Worm (Caenorhabditis elegans) whole organism, young adult: ENCODE measurements around the gene R02D5.3.

Source experiments
- B0261.1 ChIP-seq: sonication (generic microtip); optimal IDR thresholded peaks from 2 replicates; lab custom pipeline; 2016; ENCODE audit warnings: mild to moderate bottlenecking, missing genetic modification characterization, moderate library complexity, missing compliant biosample characterization
- B0336.3 ChIP-seq: fragments of 200-800 bp; sonication (Bioruptor generic); IDR thresholded peaks from 2 replicates; pipeline ENCODE4 v1.3.6; 2022; ENCODE audit warnings: missing genetic modification characterization, missing compliant biosample characterization
- C06A6.2 ChIP-seq: fragments of 200-800 bp; sonication (Bioruptor generic); conservative IDR thresholded peaks from 2 replicates; pipeline ENCODE4 v1.3.6; 2022; ENCODE audit warnings: missing genetic modification characterization, missing compliant biosample characterization
- F57A8.1 ChIP-seq: fragments of 200-800 bp; sonication (Bioruptor generic); optimal IDR thresholded peaks from 2 replicates; lab custom pipeline; 2018; ENCODE audit warnings: mild to moderate bottlenecking, missing genetic modification characterization, moderate library complexity, missing compliant biosample characterization
- F57C9.4 ChIP-seq: sonication (generic microtip); optimal IDR thresholded peaks from 2 replicates; lab custom pipeline; 2017; ENCODE audit warnings: mild to moderate bottlenecking, missing genetic modification characterization, missing compliant biosample characterization
- Y56A3A.18 ChIP-seq: fragments of 200-800 bp; sonication (Bioruptor generic); IDR thresholded peaks from 2 replicates; pipeline ENCODE4 v1.3.6; 2022; ENCODE audit warnings: missing genetic modification reagents, missing genetic modification characterization, missing compliant biosample characterization
- Y79H2A.3 ChIP-seq: fragments of 200-800 bp; sonication (Bioruptor generic); conservative IDR thresholded peaks from 2 replicates; pipeline ENCODE4 v1.3.6; 2022; ENCODE audit warnings: missing genetic modification reagents, missing genetic modification characterization, missing compliant biosample characterization
- Y95B8A.8 ChIP-seq: fragments of 200-800 bp; sonication (Bioruptor generic); IDR thresholded peaks from 2 replicates; pipeline ENCODE4 v1.3.6; 2022; ENCODE audit warnings: missing genetic modification reagents, missing genetic modification characterization, missing compliant biosample characterization
- aptf-2 ChIP-seq: fragments of 200-800 bp; sonication (Bioruptor generic); conservative IDR thresholded peaks from 2 replicates; pipeline ENCODE4 v1.3.6; 2022; ENCODE audit warnings: missing genetic modification reagents, missing genetic modification characterization, missing compliant biosample characterization
- atf-7 ChIP-seq: sonication (generic microtip); optimal IDR thresholded peaks from 2 replicates; lab custom pipeline; 2017; ENCODE audit warnings: mild to moderate bottlenecking, missing genetic modification characterization, missing compliant biosample characterization
- attf-6 ChIP-seq: fragments of 200-800 bp; sonication (Bioruptor generic); IDR thresholded peaks from 2 replicates; pipeline ENCODE4 v1.3.6; 2022; ENCODE audit warnings: missing genetic modification reagents, missing genetic modification characterization, missing compliant biosample characterization
- bed-2 ChIP-seq: fragments of 200-800 bp; sonication (Bioruptor generic); IDR thresholded peaks from 2 replicates; pipeline ENCODE4 v1.3.6; 2022; ENCODE audit warnings: missing genetic modification reagents, missing genetic modification characterization, missing compliant biosample characterization
- ceh-100 ChIP-seq: fragments of 200-800 bp; sonication (Bioruptor generic); IDR thresholded peaks from 2 replicates; pipeline ENCODE4 v1.3.6; 2022; ENCODE audit warnings: missing genetic modification reagents, missing genetic modification characterization, missing compliant biosample characterization
- ceh-58 ChIP-seq: fragments of 200-800 bp; sonication (Bioruptor generic); IDR thresholded peaks from 2 replicates; pipeline ENCODE4 v1.3.6; 2022; ENCODE audit warnings: missing genetic modification characterization, missing compliant biosample characterization
- chd-7 ChIP-seq: sonication (generic microtip); optimal IDR thresholded peaks from 2 replicates; lab custom pipeline; 2016; ENCODE audit warnings: mild to moderate bottlenecking, missing genetic modification characterization, moderate library complexity, missing compliant biosample characterization
- die-1 ChIP-seq: sonication (generic microtip); optimal IDR thresholded peaks from 2 replicates; lab custom pipeline; 2016; ENCODE audit warnings: missing genotype, mild to moderate bottlenecking, missing genetic modification characterization, missing compliant biosample characterization
- dpff-1 ChIP-seq: sonication (generic microtip); optimal IDR thresholded peaks from 2 replicates; lab custom pipeline; 2017; ENCODE audit warnings: mild to moderate bottlenecking, missing genetic modification characterization, missing compliant biosample characterization
- dpl-1 ChIP-seq: fragments of 150-350 bp; optimal IDR thresholded peaks from 2 replicates; lab custom pipeline; 2014; ENCODE audit warnings: missing biosample characterization, missing genetic modification reagents, missing genetic modification characterization
- egl-18 ChIP-seq: fragments of 200-800 bp; sonication (Bioruptor generic); IDR thresholded peaks from 2 replicates; pipeline ENCODE4 v1.3.6; 2022; ENCODE audit warnings: missing genetic modification reagents, missing genetic modification characterization, missing compliant biosample characterization
- egl-44 ChIP-seq: fragments of 200-800 bp; sonication (Bioruptor generic); IDR thresholded peaks from 2 replicates; pipeline ENCODE4 v1.3.6; 2022; ENCODE audit warnings: missing genetic modification reagents, missing genetic modification characterization, missing compliant biosample characterization
- egrh-3 ChIP-seq: fragments of 200-800 bp; sonication (Bioruptor generic); IDR thresholded peaks from 2 replicates; pipeline ENCODE4 v1.3.6; 2022; ENCODE audit warnings: missing genetic modification reagents, missing genetic modification characterization, missing compliant biosample characterization
- ekl-4 ChIP-seq: fragments of 200-800 bp; sonication (Bioruptor generic); IDR thresholded peaks from 2 replicates; pipeline ENCODE4 v1.3.6; 2022; ENCODE audit warnings: missing genetic modification reagents, missing genetic modification characterization, missing compliant biosample characterization
- him-1 ChIP-seq: sonication (generic microtip); optimal IDR thresholded peaks from 2 replicates; lab custom pipeline; 2016; ENCODE audit warnings: missing genotype, missing genetic modification reagents, missing genetic modification characterization, missing compliant biosample characterization
- hlh-12 ChIP-seq: sonication (generic microtip); optimal IDR thresholded peaks from 2 replicates; lab custom pipeline; 2016; ENCODE audit warnings: missing genetic modification characterization, missing compliant biosample characterization
- hmg-1.2 ChIP-seq: fragments of 200-800 bp; sonication (Bioruptor generic); IDR thresholded peaks from 2 replicates; pipeline ENCODE4 v1.3.6; 2022; ENCODE audit warnings: missing genetic modification reagents, missing genetic modification characterization, missing compliant biosample characterization
- lin-26 ChIP-seq: fragments of 200-800 bp; sonication (Bioruptor generic); IDR thresholded peaks from 2 replicates; pipeline ENCODE4 v1.3.6; 2022; ENCODE audit warnings: missing genetic modification reagents, missing genetic modification characterization, missing compliant biosample characterization
- lsl-1 ChIP-seq: fragments of 200-800 bp; sonication (Bioruptor generic); optimal IDR thresholded peaks from 2 replicates; lab custom pipeline; 2018; ENCODE audit warnings: mild to moderate bottlenecking, missing genetic modification characterization, moderate library complexity, missing compliant biosample characterization
- madf-10 ChIP-seq: sonication (generic microtip); optimal IDR thresholded peaks from 2 replicates; lab custom pipeline; 2016; ENCODE audit warnings: mild to moderate bottlenecking, missing genetic modification characterization, missing compliant biosample characterization
- madf-6 ChIP-seq: fragments of 200-800 bp; sonication (Bioruptor generic); IDR thresholded peaks from 2 replicates; pipeline ENCODE4 v1.3.6; 2022; ENCODE audit warnings: missing genetic modification reagents, missing genetic modification characterization, missing compliant biosample characterization
- mcd-1 ChIP-seq: fragments of 200-800 bp; sonication (Bioruptor generic); IDR thresholded peaks from 2 replicates; pipeline ENCODE4 v1.3.6; 2022; ENCODE audit warnings: missing genetic modification reagents, missing genetic modification characterization, missing compliant biosample characterization
- mes-4 ChIP-seq: sonication (generic microtip); optimal IDR thresholded peaks from 2 replicates; lab custom pipeline; 2016; ENCODE audit warnings: missing genotype, missing genetic modification characterization, missing compliant biosample characterization
- mxl-1 ChIP-seq: sonication (generic microtip); optimal IDR thresholded peaks from 2 replicates; lab custom pipeline; 2016; ENCODE audit warnings: missing genetic modification characterization, missing compliant biosample characterization
- nfya-2 ChIP-seq: fragments of 200-800 bp; sonication (Bioruptor generic); IDR thresholded peaks from 2 replicates; pipeline ENCODE4 v1.3.6; 2022; ENCODE audit warnings: missing genetic modification reagents, missing genetic modification characterization, missing compliant biosample characterization
- repo-1 ChIP-seq: sonication (generic microtip); optimal IDR thresholded peaks from 2 replicates; lab custom pipeline; 2017; ENCODE audit warnings: mild to moderate bottlenecking, missing genetic modification characterization, missing compliant biosample characterization
- snpc-1.1 ChIP-seq: sonication (generic microtip); optimal IDR thresholded peaks from 2 replicates; lab custom pipeline; 2017; ENCODE audit warnings: missing genetic modification characterization, mild to moderate bottlenecking, missing compliant biosample characterization, antibody characterized with exemption, moderate library complexity, missing genotype, missing genetic modification reagents; ENCODE audit not compliant: insufficient read depth
- snpc-3.4 ChIP-seq: sonication (generic microtip); optimal IDR thresholded peaks from 2 replicates; lab custom pipeline; 2017; ENCODE audit warnings: missing genetic modification characterization, mild to moderate bottlenecking, missing compliant biosample characterization, antibody characterized with exemption, moderate library complexity, missing genotype, missing genetic modification reagents
- snpc-4 ChIP-seq, 5 experiments: fragments of 150-350 bp in 1 of 5; sonication (generic microtip) in 4 of 5; optimal IDR thresholded peaks; 2 replicates each; lab custom pipeline; 2014 to 2018; ENCODE audit warnings: missing genetic modification characterization in 5 of 5, missing biosample characterization in 3 of 5, antibody characterized with exemption in 2 of 5, mild to moderate bottlenecking in 2 of 5, missing compliant biosample characterization in 2 of 5, missing genotype in 2 of 5, moderate library complexity in 2 of 5, missing genetic modification reagents in 1 of 5
- xnd-1 ChIP-seq: sonication (generic microtip); optimal IDR thresholded peaks from 2 replicates; lab custom pipeline; 2016; ENCODE audit warnings: missing genotype, missing genetic modification reagents, missing genetic modification characterization, missing compliant biosample characterization
- zim-3 ChIP-seq: sonication (generic microtip); optimal IDR thresholded peaks from 2 replicates; lab custom pipeline; 2017; ENCODE audit warnings: mild to moderate bottlenecking, missing genetic modification characterization, moderate library complexity, missing compliant biosample characterization

Gene R02D5.3

DNA sequence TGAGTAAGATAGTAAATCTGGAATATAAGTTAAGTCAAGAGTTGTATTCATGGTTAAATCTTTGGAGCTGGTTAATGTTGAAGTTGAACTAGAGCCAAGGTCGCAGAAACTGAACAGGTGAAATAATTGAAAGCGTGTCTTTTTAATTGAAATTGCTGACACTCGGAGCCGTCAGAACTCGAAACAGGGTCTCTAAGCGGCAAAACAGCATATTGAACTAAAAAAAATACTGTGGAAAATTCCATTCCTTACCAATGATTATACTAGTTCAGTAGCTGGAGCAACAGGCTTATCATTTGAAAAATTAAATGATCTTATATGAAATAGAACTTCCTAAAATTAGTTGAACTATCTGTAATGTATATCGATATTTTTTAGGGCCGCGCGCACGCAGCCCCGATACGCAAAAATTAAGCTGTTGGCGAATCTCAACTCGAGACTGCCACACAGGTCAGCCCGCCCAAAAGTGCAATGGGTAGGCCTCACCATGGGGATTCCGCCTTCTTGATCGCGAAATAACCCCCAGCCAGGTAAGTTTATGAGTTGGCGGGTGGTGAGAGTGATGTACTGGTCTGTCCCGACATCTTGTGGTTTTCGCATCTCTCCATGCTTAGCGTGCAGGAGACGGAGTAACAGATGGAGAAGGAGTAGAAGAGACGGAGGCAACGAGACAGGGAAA is 14.6 kb upstream of the R02D5.3 start, which contains the start of gene srz-97 (continued):
- TF ChIP-seq snpc-4 (GFP tag; optimal IDR thresholded peaks at IDR 0.05; lab: Kevin White, UChicago) (peak; percentile 94), snpc-4 (tag; optimal IDR thresholded peaks at IDR 0.05; lab: Kevin White, UChicago) (peak; percentile 93 to 99 (median 98)), egl-44 (0 out of 2 replicates have a peak, but pooled peaks have one; percentile 29), snpc-1.1 (tag; lab: Kevin White, UChicago) (peak; percentile 93), madf-10 (tag; lab: Kevin White, UChicago) (peak; percentile 12), die-1 (peak; percentile 32), Y79H2A.3 (0 out of 2 replicates have a peak, but pooled peaks have one; percentile 42), madf-6 (GFP tag; lab: Robert Waterston, UW) (peak; percentile 83), zim-3 (tag; lab: Kevin White, UChicago) (no peak), chd-7 (tag; lab: Kevin White, UChicago) (peak; percentile 34), repo-1 (tag; lab: Kevin White, UChicago) (no peak), attf-6 (GFP tag; lab: Robert Waterston, UW) (peak; percentile 84), lsl-1 (peak; percentile 59), hlh-12 (tag; lab: Kevin White, UChicago) (no peak), ceh-100 (GFP tag; lab: Robert Waterston, UW) (0 out of 2 replicates have a peak, but pooled peaks have one; percentile 42), Y56A3A.18 (GFP tag; lab: Robert Waterston, UW) (peak; percentile 48; the same call in 1 of the 2 replicates), F57C9.4 (tag; lab: Kevin White, UChicago) (no peak), ekl-4 (GFP tag; lab: Robert Waterston, UW) (peak; percentile 37; the same call in 1 of the 2 replicates), bed-2 (GFP tag; lab: Robert Waterston, UW) (peak; percentile 37; the same call in 1 of the 2 replicates), atf-7 (tag; lab: Kevin White, UChicago) (no peak), dpff-1 (tag; lab: Kevin White, UChicago) (no peak), mes-4 (tag; lab: Kevin White, UChicago) (peak; percentile 17), egl-18 (GFP tag; lab: Robert Waterston, UW) (no peak), ceh-58 (GFP tag; lab: Robert Waterston, UW) (no peak), dpl-1 (no peak), B0261.1 (peak; percentile 17), him-1 (tag; lab: Kevin White, UChicago) (peak; percentile 79), xnd-1 (tag; lab: Kevin White, UChicago) (peak; percentile 21), hmg-1.2 (GFP tag; lab: Robert Waterston, UW) (peak; percentile 93), mcd-1 (GFP tag; lab: Robert Waterston, UW) (peak; percentile 74), snpc-3.4 (tag; lab: Kevin White, UChicago) (peak; percentile 39), egrh-3 (GFP tag; lab: Robert Waterston, UW) (0 out of 2 replicates have a peak, but pooled peaks have one; percentile 31), aptf-2 (GFP tag; lab: Robert Waterston, UW) (peak; percentile 64; the same call in 1 of the 2 replicates), B0336.3 (GFP tag; lab: Robert Waterston, UW) (peak; percentile 62)

DNA sequence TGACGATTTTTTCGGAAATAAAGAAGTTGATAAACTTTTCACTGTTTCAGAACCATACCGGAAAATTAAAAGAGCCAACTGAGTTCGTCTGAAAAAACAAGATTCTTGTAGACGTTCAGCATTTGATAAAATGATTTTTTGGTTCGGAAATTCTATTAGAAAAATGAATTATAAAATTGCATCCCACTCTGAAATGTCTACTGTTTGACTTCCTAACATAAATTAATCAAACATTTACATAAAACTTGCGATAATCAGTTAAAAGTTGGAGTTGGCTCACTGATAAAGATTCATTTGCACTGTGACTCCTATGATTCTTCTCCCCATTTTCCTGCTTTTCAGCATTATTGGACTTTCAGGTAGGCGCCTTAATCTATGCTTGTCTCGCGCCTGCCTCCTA is 14.0 kb upstream of the R02D5.3 start, which contains the start of gene clec-57:
TSS of gene clec-57 (plus strand) at position 301 of the 400 bp plus-strand sequence.
- TF ChIP-seq hlh-12 (tag; lab: Kevin White, UChicago): no peak
- no peak for TF ChIP-seq nfya-2 (GFP tag; lab: Robert Waterston, UW)
- TF ChIP-seq F57A8.1 (GFP tag; lab: Kevin White, UChicago): no peak
- TF ChIP-seq lin-26 (GFP tag; lab: Robert Waterston, UW): no peak
- no peak for TF ChIP-seq Y95B8A.8 (GFP tag; lab: Robert Waterston, UW)
- TF ChIP-seq mxl-1 (tag; lab: Kevin White, UChicago): no peak
- TF ChIP-seq C06A6.2 (GFP tag; lab: Robert Waterston, UW): no peak
